Fruit fly (Drosophila melanogaster): Measurements from ENCODE around the gene CG13893.

Gene CG13893

DNA sequence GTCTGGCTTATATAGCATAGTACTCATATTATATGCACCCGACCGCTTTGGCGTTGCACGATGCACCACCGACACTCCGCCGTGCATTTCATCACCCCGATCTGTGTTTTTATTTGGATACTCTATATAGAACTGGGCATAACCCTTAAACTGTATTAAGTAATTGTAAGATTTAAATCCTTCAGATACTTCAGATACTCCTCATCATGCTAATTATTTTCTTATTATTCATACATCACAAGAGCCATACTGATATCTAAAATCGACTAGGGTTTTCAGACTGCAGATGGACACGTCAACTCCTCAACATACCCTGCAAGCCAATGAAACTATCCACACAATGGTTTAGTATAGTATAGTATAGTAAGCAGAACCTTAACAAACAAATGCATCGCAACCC is 19.7 kb upstream of the CG13893 start (continued):
- peak; percentile 58 for TF ChIP-seq Ets96B (tag; optimal IDR thresholded peaks at IDR 0.05)
- no peak for TF ChIP-seq CG11762 (GFP tag; optimal IDR thresholded peaks at IDR 0.05; ENCODE audit: insufficient read depth)
- TF ChIP-seq svp (GFP tag) = peak; percentile 49
- peak in 1 of 2 experiments; percentile 2 for TF ChIP-seq salr (GFP tag; optimal IDR thresholded peaks at IDR 0.05)
- no peak for TF ChIP-seq Sox15 (GFP tag; optimal IDR thresholded peaks at IDR 0.05)
- TF ChIP-seq CG31627 (GFP tag; optimal IDR thresholded peaks at IDR 0.05) = no peak
- TF ChIP-seq CG8319 (GFP tag; optimal IDR thresholded peaks at IDR 0.05) = no peak
- TF ChIP-seq Eip93F (GFP tag; optimal IDR thresholded peaks at IDR 0.05) = no peak
- TF ChIP-seq fd59A (GFP tag; optimal IDR thresholded peaks at IDR 0.05) = peak; percentile 7
- peak; percentile 1 for TF ChIP-seq CG10669 (GFP tag; optimal IDR thresholded peaks at IDR 0.05)
- peak; percentile 32 for TF ChIP-seq CG34406 (GFP tag; optimal IDR thresholded peaks at IDR 0.05)
- TF ChIP-seq CG3919 (GFP tag; optimal IDR thresholded peaks at IDR 0.05) = peak; percentile 11

dm6 chr3L:622357-622834 is 18.6 kb upstream of the CG13893 start:
- no peak for TF ChIP-seq dac (GFP tag; optimal IDR thresholded peaks at IDR 0.05)
- peak; percentile 24 for TF ChIP-seq CG8319 (GFP tag; optimal IDR thresholded peaks at IDR 0.05)
- TF ChIP-seq topi (GFP tag; optimal IDR thresholded peaks at IDR 0.05) = peak; percentile 76
- peak; percentile 80 for TF ChIP-seq Met (GFP tag; optimal IDR thresholded peaks at IDR 0.05)
- peak; percentile 36 for TF ChIP-seq CG11902 (GFP tag; optimal IDR thresholded peaks at IDR 0.05)
- TF ChIP-seq CG11294 (GFP tag; IDR thresholded peaks at IDR 0.05) = no peak
- peak; percentile 87 for TF ChIP-seq svp (GFP tag)
- peak; percentile 85 for TF ChIP-seq spab (GFP tag; optimal IDR thresholded peaks at IDR 0.05)
- peak; percentile 33; the same call in 1 of the 3 replicates for TF ChIP-seq eg (GFP tag; IDR thresholded peaks at IDR 0.05)
- TF ChIP-seq CG3919 (GFP tag; optimal IDR thresholded peaks at IDR 0.05) = peak; percentile 72
- TF ChIP-seq Smox (GFP tag; optimal IDR thresholded peaks at IDR 0.05) = peak; percentile 68
- no peak for TF ChIP-seq CG6854 (GFP tag; optimal IDR thresholded peaks at IDR 0.05)
- TF ChIP-seq Sox14 (GFP tag; optimal IDR thresholded peaks at IDR 0.05) = peak; percentile 77
- TF ChIP-seq CG8119 (GFP tag; IDR thresholded peaks at IDR 0.05) = peak; percentile 68
- peak; percentile 82 for TF ChIP-seq CG10669 (GFP tag; optimal IDR thresholded peaks at IDR 0.05)
- TF ChIP-seq CG1621 (tag; optimal IDR thresholded peaks at IDR 0.05) = peak; percentile 72
- TF ChIP-seq Ets21C (GFP tag; optimal IDR thresholded peaks at IDR 0.05) = peak; percentile 53
- TF ChIP-seq net (GFP tag; optimal IDR thresholded peaks at IDR 0.05) = peak; percentile 59
- TF ChIP-seq Hr4 (GFP tag; optimal IDR thresholded peaks at IDR 0.05) = peak; percentile 41
- TF ChIP-seq CG6792 (GFP tag; optimal IDR thresholded peaks at IDR 0.05) = peak; percentile 65
- TF ChIP-seq esn (GFP tag; optimal IDR thresholded peaks at IDR 0.05) = peak; percentile 82
- peak; percentile 85 for TF ChIP-seq CG6808 (GFP tag; optimal IDR thresholded peaks at IDR 0.05)
- peak; percentile 59 for TF ChIP-seq CG34406 (GFP tag; optimal IDR thresholded peaks at IDR 0.05)
- peak; percentile 63 for TF ChIP-seq CG15336 (GFP tag; IDR thresholded peaks at IDR 0.05)
- peak; percentile 65 for TF ChIP-seq dsx (GFP tag; optimal IDR thresholded peaks at IDR 0.05; ENCODE audit: poor library complexity, severe bottlenecking)
- TF ChIP-seq fd85E (GFP tag; optimal IDR thresholded peaks at IDR 0.05) = no peak
- TF ChIP-seq cyc (GFP tag; optimal IDR thresholded peaks at IDR 0.05) = peak; percentile 58
- peak; percentile 3 for TF ChIP-seq Eip93F (GFP tag; optimal IDR thresholded peaks at IDR 0.05)
- peak; percentile 68 for TF ChIP-seq pdm3 (GFP tag; optimal IDR thresholded peaks at IDR 0.05)
- TF ChIP-seq CG10631 (GFP tag; optimal IDR thresholded peaks at IDR 0.05) = peak; percentile 81
- TF ChIP-seq Lpt (GFP tag; optimal IDR thresholded peaks at IDR 0.05) = peak; percentile 39
- TF ChIP-seq CG32006 (GFP tag; optimal IDR thresholded peaks at IDR 0.05) = peak; percentile 67
- peak; percentile 64 for TF ChIP-seq Eip75B (GFP tag; optimal IDR thresholded peaks at IDR 0.05)
- peak; percentile 85 for TF ChIP-seq fd59A (GFP tag; optimal IDR thresholded peaks at IDR 0.05)
- TF ChIP-seq Sox15 (GFP tag; optimal IDR thresholded peaks at IDR 0.05) = peak; percentile 28
- TF ChIP-seq CG3032 (tag; optimal IDR thresholded peaks at IDR 0.05) = peak; percentile 89
- no peak for TF ChIP-seq Hr38 (GFP tag; optimal IDR thresholded peaks at IDR 0.05)
- TF ChIP-seq achi (GFP tag; optimal IDR thresholded peaks at IDR 0.05) = peak; percentile 69
- peak; percentile 55 for TF ChIP-seq Sox102F (GFP tag; optimal IDR thresholded peaks at IDR 0.05)
- peak; percentile 77 for TF ChIP-seq OdsH (GFP tag; optimal IDR thresholded peaks at IDR 0.05)
- TF ChIP-seq Blimp-1 (GFP tag; optimal IDR thresholded peaks at IDR 0.05) = peak; percentile 36
- TF ChIP-seq lz (GFP tag; optimal IDR thresholded peaks at IDR 0.05) = peak; percentile 73
- TF ChIP-seq salr (GFP tag; optimal IDR thresholded peaks at IDR 0.05) = peak; percentile 68 to 70
- no peak for TF ChIP-seq Gug (GFP tag; IDR thresholded peaks at IDR 0.05)
- TF ChIP-seq CG7368 (GFP tag; optimal IDR thresholded peaks at IDR 0.05) = peak; percentile 31
- TF ChIP-seq acj6 (GFP tag; optimal IDR thresholded peaks at IDR 0.05) = peak; percentile 74

Measured in whole organism, prepupa.